Worm (Caenorhabditis elegans) whole organism, midembryonic: ENCODE measurements around the gene C03H5.9.

Experiments
- T22C8.4 ChIP-seq: fragments of 200-800 bp; sonication (Bioruptor generic); IDR thresholded peaks from 2 replicates; pipeline ENCODE4 v1.3.6; 2022; ENCODE audit warnings: missing genetic modification characterization, missing compliant biosample characterization
- cog-1 ChIP-seq: sonication (generic microtip); optimal IDR thresholded peaks from 2 replicates; lab custom pipeline; 2016; ENCODE audit warnings: missing genetic modification characterization, missing compliant biosample characterization
- flt-1 ChIP-seq: fragments of 200-800 bp; sonication (Bioruptor generic); IDR thresholded peaks from 2 replicates; pipeline ENCODE4 v1.3.6; 2022; ENCODE audit warnings: missing genetic modification characterization, missing compliant biosample characterization
- klf-2 ChIP-seq: fragments of 200-800 bp; sonication (Bioruptor generic); conservative IDR thresholded peaks from 2 replicates; pipeline ENCODE4 v1.3.6; 2022; ENCODE audit warnings: missing genetic modification reagents, missing genetic modification characterization, missing compliant biosample characterization
- ref-1 ChIP-seq: fragments of 200-800 bp; sonication (Bioruptor generic); conservative IDR thresholded peaks from 2 replicates; pipeline ENCODE4 v1.3.6; 2022; ENCODE audit warnings: missing genetic modification reagents, missing genetic modification characterization, missing compliant biosample characterization
- tab-1 ChIP-seq: fragments of 200-800 bp; sonication (Bioruptor generic); IDR thresholded peaks from 2 replicates; pipeline ENCODE4 v1.3.6; 2022; ENCODE audit warnings: missing genetic modification characterization, missing compliant biosample characterization
- ztf-23 ChIP-seq: fragments of 200-800 bp; sonication (Bioruptor generic); IDR thresholded peaks from 2 replicates; pipeline ENCODE4 v1.3.6; 2022; ENCODE audit warnings: missing genetic modification reagents, missing genetic modification characterization, missing compliant biosample characterization
- ztf-29 ChIP-seq: fragments of 200-800 bp; sonication (Bioruptor generic); IDR thresholded peaks from 2 replicates; pipeline ENCODE4 v1.3.6; 2022; ENCODE audit warnings: missing genetic modification reagents, missing genetic modification characterization, missing compliant biosample characterization

ce11 chrII:332419-332818 lies 46.0 kb upstream of the C03H5.9 start, which contains the start of gene cbn-1:
- no peak for TF ChIP-seq flt-1 (GFP tag; lab: Robert Waterston, UW)
- no peak for TF ChIP-seq ztf-29 (GFP tag; lab: Robert Waterston, UW)
- no peak for TF ChIP-seq ref-1 (GFP tag; lab: Robert Waterston, UW)
- TF ChIP-seq cog-1 (tag; lab: Kevin White, UChicago): no peak
- no peak for TF ChIP-seq T22C8.4 (GFP tag; lab: Robert Waterston, UW)
- TF ChIP-seq ztf-23 (GFP tag; lab: Robert Waterston, UW): no peak
- no peak for TF ChIP-seq tab-1 (GFP tag; lab: Robert Waterston, UW)
- no peak for TF ChIP-seq klf-2 (GFP tag; lab: Robert Waterston, UW)
